Worm (Caenorhabditis elegans): Measurements from ENCODE around the gene K10B4.1.

DNA sequence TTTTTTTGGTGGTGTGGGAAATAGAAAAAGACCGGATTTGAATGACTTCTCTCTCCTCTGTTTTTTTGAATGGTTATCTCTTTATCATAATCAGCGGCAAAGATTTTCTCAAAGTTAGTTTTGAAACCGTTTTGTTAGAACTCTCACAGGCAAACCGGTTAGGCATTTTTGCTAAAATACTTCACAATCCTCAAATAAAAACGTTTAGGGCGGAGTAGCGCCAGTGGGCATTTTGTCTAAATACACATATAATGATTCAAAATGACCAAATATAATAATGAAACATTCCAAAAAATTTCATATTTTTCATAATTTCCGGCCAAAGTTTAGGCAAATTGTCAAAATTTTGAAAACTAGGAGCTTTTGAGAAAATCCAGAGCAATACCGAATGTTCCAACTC lies 40.6 kb downstream of the K10B4.1 start, which contains the start of gene T01D1.3:
- TF ChIP-seq aly-2 (tag; optimal IDR thresholded peaks at IDR 0.05): no peak
- TF ChIP-seq lsy-2 (tag; optimal IDR thresholded peaks at IDR 0.05): no peak
- no peak for TF ChIP-seq xbp-1 (tag; optimal IDR thresholded peaks at IDR 0.05)
- TF ChIP-seq nhr-47 (tag; optimal IDR thresholded peaks at IDR 0.05): no peak
- TF ChIP-seq lin-14 (GFP tag; optimal IDR thresholded peaks at IDR 0.05): no peak
